Worm (Caenorhabditis elegans) whole organism, late embryonic: Measurements from ENCODE around the gene acdh-13.

Experiments used
- C08G9.2 ChIP-seq: sonication (generic microtip); optimal IDR thresholded peaks from 2 replicates; lab custom pipeline; 2016; ENCODE audit warnings: mild to moderate bottlenecking, missing genetic modification characterization, moderate library complexity, missing compliant biosample characterization
- K02D7.2 ChIP-seq: sonication (generic microtip); optimal IDR thresholded peaks from 2 replicates; lab custom pipeline; 2017; ENCODE audit warnings: mild to moderate bottlenecking, missing genetic modification characterization, missing compliant biosample characterization
- ceh-14 ChIP-seq: sonication (generic microtip); optimal IDR thresholded peaks from 2 replicates; lab custom pipeline; 2016; ENCODE audit warnings: missing genotype, missing genetic modification characterization, missing compliant biosample characterization
- ceh-18 ChIP-seq: sonication (generic microtip); optimal IDR thresholded peaks from 2 replicates; lab custom pipeline; 2016; ENCODE audit warnings: missing genetic modification characterization, missing compliant biosample characterization
- ceh-22 ChIP-seq: sonication (generic microtip); optimal IDR thresholded peaks from 2 replicates; lab custom pipeline; 2017; ENCODE audit warnings: missing biosample characterization, missing genetic modification characterization
- ceh-24 ChIP-seq: sonication (generic microtip); optimal IDR thresholded peaks from 2 replicates; lab custom pipeline; 2016; ENCODE audit warnings: mild to moderate bottlenecking, missing genetic modification characterization, missing compliant biosample characterization
- ceh-31 ChIP-seq: sonication (generic microtip); optimal IDR thresholded peaks from 2 replicates; lab custom pipeline; 2016; ENCODE audit warnings: missing genetic modification characterization, missing compliant biosample characterization
- elt-2 ChIP-seq: sonication (generic microtip); optimal IDR thresholded peaks from 2 replicates; lab custom pipeline; 2016; ENCODE audit warnings: missing genetic modification reagents, missing genetic modification characterization, missing compliant biosample characterization
- ets-4 ChIP-seq: sonication (generic microtip); optimal IDR thresholded peaks from 2 replicates; lab custom pipeline; 2016; ENCODE audit warnings: missing genetic modification characterization, missing compliant biosample characterization
- fkh-6 ChIP-seq: sonication (generic microtip); optimal IDR thresholded peaks from 2 replicates; lab custom pipeline; 2016; ENCODE audit warnings: missing genetic modification characterization, missing compliant biosample characterization
- hlh-15 ChIP-seq: sonication (generic microtip); optimal IDR thresholded peaks from 2 replicates; lab custom pipeline; 2016; ENCODE audit warnings: missing genetic modification characterization, missing compliant biosample characterization
- hlh-30 ChIP-seq: sonication (generic microtip); optimal IDR thresholded peaks from 2 replicates; lab custom pipeline; 2017; ENCODE audit warnings: antibody characterized with exemption, missing genetic modification characterization, missing compliant biosample characterization; ENCODE audit not compliant: insufficient read depth
- madf-2 ChIP-seq: sonication (generic microtip); optimal IDR thresholded peaks from 2 replicates; lab custom pipeline; 2017; ENCODE audit warnings: missing genetic modification characterization, missing compliant biosample characterization
- mec-3 ChIP-seq: sonication (generic microtip); optimal IDR thresholded peaks from 2 replicates; lab custom pipeline; 2016; ENCODE audit warnings: borderline replicate concordance, missing genetic modification characterization, missing compliant biosample characterization
- nfya-1 ChIP-seq: sonication (generic microtip); optimal IDR thresholded peaks from 2 replicates; lab custom pipeline; 2017; ENCODE audit warnings: missing genetic modification characterization, mild to moderate bottlenecking, missing compliant biosample characterization, antibody characterized with exemption, moderate library complexity
- odd-2 ChIP-seq: sonication (generic microtip); optimal IDR thresholded peaks from 2 replicates; lab custom pipeline; 2017; ENCODE audit warnings: antibody characterized with exemption, mild to moderate bottlenecking, missing genetic modification characterization, missing compliant biosample characterization
- pag-3 ChIP-seq: sonication (generic microtip); optimal IDR thresholded peaks from 2 replicates; lab custom pipeline; 2016; ENCODE audit warnings: missing compliant biosample characterization, missing genetic modification characterization, borderline replicate concordance
- pat-9 ChIP-seq: fragments of 200-800 bp; sonication (Bioruptor generic); optimal IDR thresholded peaks from 2 replicates; lab custom pipeline; 2018; ENCODE audit warnings: mild to moderate bottlenecking, missing genetic modification characterization, moderate library complexity, missing compliant biosample characterization
- pax-1 ChIP-seq: fragments of 150-350 bp; optimal IDR thresholded peaks from 2 replicates; lab custom pipeline; 2014; ENCODE audit warnings: missing biosample characterization, missing genetic modification characterization
- pha-2 ChIP-seq: sonication (generic microtip); optimal IDR thresholded peaks from 2 replicates; lab custom pipeline; 2017; ENCODE audit warnings: mild to moderate bottlenecking, missing genetic modification characterization, missing compliant biosample characterization
- pqm-1 ChIP-seq: sonication (generic microtip); optimal IDR thresholded peaks from 2 replicates; lab custom pipeline; 2016; ENCODE audit warnings: missing genetic modification characterization, missing compliant biosample characterization
- rnt-1 ChIP-seq: sonication (generic microtip); optimal IDR thresholded peaks from 2 replicates; lab custom pipeline; 2016; ENCODE audit warnings: missing genetic modification characterization, missing compliant biosample characterization
- sdc-2 ChIP-seq: sonication (generic microtip); optimal IDR thresholded peaks from 2 replicates; lab custom pipeline; 2016; ENCODE audit warnings: missing genotype, missing genetic modification characterization, missing compliant biosample characterization
- syd-9 ChIP-seq: sonication (generic microtip); optimal IDR thresholded peaks from 2 replicates; lab custom pipeline; 2016; ENCODE audit warnings: mild to moderate bottlenecking, missing genetic modification characterization, moderate library complexity, missing compliant biosample characterization
- ttx-3 ChIP-seq: sonication (generic microtip); optimal IDR thresholded peaks from 2 replicates; lab custom pipeline; 2016; ENCODE audit warnings: missing genetic modification reagents, missing genetic modification characterization, missing compliant biosample characterization
- unc-42 ChIP-seq: sonication (generic microtip); optimal IDR thresholded peaks from 2 replicates; lab custom pipeline; 2016; ENCODE audit warnings: missing genotype, missing genetic modification characterization, missing compliant biosample characterization
- unc-55 ChIP-seq: sonication (generic microtip); optimal IDR thresholded peaks from 2 replicates; lab custom pipeline; 2017; ENCODE audit warnings: missing biosample characterization, missing genetic modification reagents, missing genetic modification characterization
- unc-86 ChIP-seq: sonication (generic microtip); optimal IDR thresholded peaks from 2 replicates; lab custom pipeline; 2016; ENCODE audit warnings: missing genetic modification characterization, missing compliant biosample characterization

The acdh-13 gene

DNA sequence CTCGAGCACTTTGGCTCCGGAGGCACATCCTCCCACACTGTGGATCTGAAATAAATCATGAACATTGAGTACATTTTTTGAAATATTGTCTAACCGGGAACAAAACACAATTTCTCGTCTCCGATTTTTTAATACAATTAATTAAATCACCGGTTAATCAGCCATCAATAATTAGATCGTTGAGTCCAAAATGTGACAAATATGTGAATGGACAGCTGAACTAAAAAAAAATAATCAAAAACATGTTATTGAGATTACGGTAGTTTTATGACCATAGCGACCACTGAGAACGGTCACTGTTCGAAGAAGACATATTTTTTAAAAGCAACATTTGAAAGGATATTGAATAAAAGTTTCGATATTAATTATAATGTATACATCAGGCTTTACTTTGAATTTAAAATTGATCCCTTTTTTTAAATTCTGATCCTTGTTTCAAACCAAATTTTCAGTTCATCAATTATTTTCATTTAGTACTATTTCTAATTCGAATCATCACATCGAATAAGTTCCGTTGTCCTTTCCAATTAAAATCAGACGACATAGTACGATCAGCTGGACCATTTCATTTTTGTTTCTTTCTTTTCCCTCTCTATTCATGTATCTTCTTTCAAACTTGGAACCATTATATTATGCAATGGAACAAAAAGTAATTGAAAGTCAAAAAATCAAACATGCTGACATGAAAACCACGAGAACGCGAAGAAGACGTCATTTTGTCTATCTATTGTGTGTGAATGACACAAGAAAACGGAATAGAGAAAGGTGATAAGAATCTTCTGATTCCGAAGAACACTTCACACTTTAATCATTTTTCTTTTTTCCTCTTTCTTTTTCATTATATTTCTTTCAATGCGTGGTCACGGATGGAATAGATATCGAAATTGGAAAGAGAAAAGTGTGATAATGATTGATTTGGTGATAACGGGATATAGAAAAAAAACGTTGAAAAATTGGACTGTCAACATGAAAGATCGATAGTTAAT is 31.7 kb upstream of the acdh-13 start:
- TF ChIP-seq ceh-18 (tag; lab: Kevin White, UChicago): no peak
- TF ChIP-seq unc-55 (GFP tag; lab: Kevin White, UChicago): peak; percentile 25
- peak; percentile 92 for TF ChIP-seq elt-2 (tag; lab: Kevin White, UChicago)
- TF ChIP-seq ceh-31 (tag; lab: Kevin White, UChicago): no peak
- TF ChIP-seq, all 69 proteins: peak for 2

DNA sequence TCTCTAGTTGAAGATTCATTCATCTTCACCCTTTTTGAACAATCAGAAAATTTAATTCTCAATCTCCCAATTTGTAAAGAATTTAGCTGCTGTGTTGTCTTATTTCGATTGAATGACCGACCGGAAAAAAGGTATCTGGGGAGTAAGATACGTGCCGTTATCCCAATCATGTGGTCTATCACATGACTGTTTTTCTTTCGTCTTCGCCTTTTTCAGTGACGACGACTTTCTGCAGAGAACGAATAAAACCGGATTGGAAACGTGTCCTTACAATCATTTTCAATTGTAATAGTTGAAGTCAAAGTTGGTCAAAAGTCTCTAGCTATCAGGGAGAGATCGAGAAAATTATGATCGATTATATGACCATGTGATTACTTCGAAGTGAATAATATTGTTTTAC is 30.4 kb upstream of the acdh-13 start:
- TF ChIP-seq pax-1 (tag; lab: Kevin White, UChicago): no peak
- peak; percentile 58 for TF ChIP-seq hlh-30 (tag; lab: Kevin White, UChicago)

DNA sequence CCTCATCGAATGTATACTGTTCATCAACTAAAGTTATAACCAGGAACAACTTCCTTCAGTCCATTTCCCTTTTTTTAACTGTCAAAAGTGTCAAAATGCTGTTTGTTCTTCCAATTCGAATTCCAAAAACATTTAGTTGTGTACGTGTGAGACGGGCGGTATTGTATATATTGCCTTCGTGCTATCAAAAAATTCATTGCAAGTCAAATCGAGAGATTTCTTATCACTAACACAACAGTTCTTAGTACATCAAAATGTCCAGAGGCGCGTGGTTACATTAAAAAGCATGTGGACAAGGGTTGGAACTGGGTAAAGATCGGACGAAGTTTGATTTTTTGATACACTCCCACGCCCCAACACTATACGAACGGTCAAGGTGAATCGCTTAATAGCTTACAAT is 29.7 kb upstream of the acdh-13 start:
- no peak for TF ChIP-seq odd-2 (tag; lab: Kevin White, UChicago)
- TF ChIP-seq ceh-24 (tag; lab: Kevin White, UChicago): no peak
- TF ChIP-seq elt-2 (tag; lab: Kevin White, UChicago): peak; percentile 9
- no peak for TF ChIP-seq ets-4
- TF ChIP-seq syd-9 (tag; lab: Kevin White, UChicago): no peak
- TF ChIP-seq ceh-14 (tag; lab: Kevin White, UChicago): no peak

DNA sequence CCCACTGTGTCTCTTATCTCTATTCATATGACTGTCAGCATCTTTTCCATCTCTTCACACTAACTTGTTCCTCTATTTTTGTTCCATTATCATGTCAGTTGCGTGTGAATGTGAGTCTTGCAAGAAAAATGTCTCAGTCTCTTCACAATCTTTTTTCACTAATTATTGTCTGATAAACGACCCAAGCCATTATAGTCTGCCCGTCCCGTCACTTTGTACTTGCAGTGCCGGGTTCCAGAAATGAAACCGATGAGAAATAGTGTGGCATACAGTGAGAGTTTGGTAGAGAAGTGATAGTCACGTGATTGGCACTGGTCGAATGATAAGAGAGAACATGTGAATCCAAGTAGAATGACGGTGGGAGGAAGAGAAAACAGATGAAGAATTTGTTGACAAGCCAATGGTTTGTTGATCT is 29.0 kb upstream of the acdh-13 start:
- peak; percentile 51 for TF ChIP-seq pqm-1
- TF ChIP-seq ets-4: no peak
- peak; percentile 95 for TF ChIP-seq elt-2 (tag; lab: Kevin White, UChicago)
- TF ChIP-seq ceh-18 (tag; lab: Kevin White, UChicago): peak; percentile 68
- no peak for TF ChIP-seq pha-2 (tag; lab: Kevin White, UChicago)
- TF ChIP-seq rnt-1 (tag; lab: Kevin White, UChicago): peak; percentile 3
- TF ChIP-seq hlh-30 (tag; lab: Kevin White, UChicago): peak; percentile 82

DNA sequence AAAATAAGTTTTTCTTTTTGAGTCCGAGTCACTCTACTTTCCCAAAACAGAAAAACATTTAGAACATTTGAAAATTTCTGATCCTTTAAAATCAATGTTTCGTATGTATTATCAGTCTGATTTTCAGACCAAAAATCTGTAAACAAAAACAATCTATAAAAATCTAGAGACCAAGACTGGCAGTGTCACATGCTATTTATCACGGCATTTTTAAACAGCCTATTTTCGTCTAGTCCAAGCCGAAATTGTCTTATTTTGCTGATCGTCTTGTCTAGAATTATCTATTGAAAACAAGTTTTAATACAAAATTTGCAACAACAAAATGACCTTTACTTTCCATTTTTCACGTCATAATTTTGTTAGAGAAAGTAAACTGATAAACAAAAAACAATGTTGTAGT is 28.0 kb upstream of the acdh-13 start:
- TF ChIP-seq C08G9.2 (tag; lab: Kevin White, UChicago) (no peak), K02D7.2 (no peak), pha-2 (tag; lab: Kevin White, UChicago) (no peak), unc-42 (tag; lab: Kevin White, UChicago) (no peak), nfya-1 (tag; lab: Kevin White, UChicago) (no peak), pat-9 (tag; lab: Kevin White, UChicago) (no peak), pag-3 (tag; lab: Kevin White, UChicago) (no peak), mec-3 (no peak), madf-2 (tag; lab: Kevin White, UChicago) (no peak)

DNA sequence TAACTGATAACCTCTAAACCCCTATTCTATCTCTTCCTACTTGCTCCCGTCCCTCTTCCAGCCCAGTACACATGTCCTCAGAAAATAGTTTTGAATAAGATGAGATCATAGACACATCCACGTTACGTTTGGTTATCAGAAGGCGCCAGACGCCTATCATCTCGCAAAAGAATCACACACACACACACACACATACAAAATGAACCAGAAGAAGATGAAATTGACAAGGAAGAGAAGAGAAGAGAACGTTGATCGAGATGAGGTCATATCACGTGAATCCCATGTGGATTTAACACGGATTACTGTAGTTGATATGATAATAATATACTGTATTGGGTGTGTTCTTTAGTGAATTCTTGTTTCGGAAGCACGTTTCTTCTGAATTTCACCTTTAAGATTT is 27.4 kb upstream of the acdh-13 start:
- no peak for TF ChIP-seq pqm-1
- TF ChIP-seq fkh-6: no peak
- no peak for TF ChIP-seq ceh-22
- no peak for TF ChIP-seq sdc-2 (tag; lab: Kevin White, UChicago)
- no peak for TF ChIP-seq hlh-15 (tag; lab: Kevin White, UChicago)
- peak; percentile 73 for TF ChIP-seq ceh-18 (tag; lab: Kevin White, UChicago)
- TF ChIP-seq ttx-3 (tag; lab: Kevin White, UChicago): no peak
- peak; percentile 73 for TF ChIP-seq unc-55 (GFP tag; lab: Kevin White, UChicago)
- no peak for TF ChIP-seq unc-86 (tag; lab: Kevin White, UChicago)
